Fruit fly (Drosophila melanogaster) Kc167 (cell line): Measurements from ENCODE around the gene L2HGDH.

Experiments
- Myc ChIP-seq: fragments of >200 bp; optimal IDR thresholded peaks from 2 replicates; lab custom pipeline; 2017; ENCODE audit warnings: missing external identifiers
- Sin3A ChIP-seq: fragments of >200 bp; optimal IDR thresholded peaks from 2 replicates; lab custom pipeline; 2018; ENCODE audit warnings: missing external identifiers
- h ChIP-seq: fragments of >200 bp; optimal IDR thresholded peaks from 3 replicates; lab custom pipeline; 2018; ENCODE audit warnings: missing external identifiers
- insv ChIP-seq: fragments of >200 bp; optimal IDR thresholded peaks from 3 replicates; lab custom pipeline; 2018; ENCODE audit warnings: missing external identifiers
- psq ChIP-seq: fragments of >200 bp; optimal IDR thresholded peaks from 2 replicates; lab custom pipeline; 2017; ENCODE audit warnings: missing external identifiers
- ttk ChIP-seq: sonication (Bioruptor generic); optimal IDR thresholded peaks from 2 replicates; lab custom pipeline; 2017; ENCODE audit warnings: missing external identifiers

The L2HGDH gene

dm6 chr2L:19011895-19012645 lies 37.8 kb upstream of the L2HGDH start:
- no peak for TF ChIP-seq h (lab: Kevin White, UChicago)
- no peak for TF ChIP-seq ttk (lab: Kevin White, UChicago)

- no peak for TF ChIP-seq psq (lab: Kevin White, UChicago)
- TF ChIP-seq insv (lab: Kevin White, UChicago) = no peak
- no peak for TF ChIP-seq Myc (lab: Kevin White, UChicago)
- no peak for TF ChIP-seq Sin3A
- TF ChIP-seq h (lab: Kevin White, UChicago) = no peak
These were observed 36.3 kb upstream of the L2HGDH start, which contains the start of gene robl37BC for dm6 chr2L:19010566-19010965. Gene robl37BC, plus strand, starts transcription at chr2L:19010866.

- TF ChIP-seq psq (lab: Kevin White, UChicago) = no peak
These were observed 35.8 kb upstream of the L2HGDH start for dm6 chr2L:19010037-19010436.

DNA sequence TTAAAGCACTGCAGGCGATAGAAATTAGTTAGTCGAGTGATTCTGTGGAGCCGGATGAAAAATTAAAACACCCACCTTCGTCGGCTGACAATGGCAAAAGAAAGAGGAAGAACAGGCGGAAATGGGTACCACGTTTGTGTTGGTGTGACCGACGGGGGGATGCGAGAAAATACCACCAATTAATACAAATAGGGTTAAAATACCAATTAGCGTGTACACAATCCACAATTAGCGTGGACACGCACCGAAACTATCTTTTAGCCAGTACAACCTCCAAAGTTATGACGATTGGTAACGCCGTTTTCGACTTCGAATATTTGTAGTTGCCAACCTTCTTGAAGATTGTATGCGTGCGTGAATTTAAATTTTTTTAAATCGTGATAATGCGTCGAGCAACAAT lies 34.9 kb upstream of the L2HGDH start, which contains the start of gene RpL30:
Gene RpL30, minus strand, starts transcription at position 177 of the 400 bp plus-strand sequence.
- TF ChIP-seq insv (lab: Kevin White, UChicago) (no peak), Sin3A (no peak), Myc (lab: Kevin White, UChicago) (no peak), h (lab: Kevin White, UChicago) (no peak), ttk (lab: Kevin White, UChicago) (no peak), psq (lab: Kevin White, UChicago) (no peak)

- TF ChIP-seq Myc (lab: Kevin White, UChicago) (no peak), psq (lab: Kevin White, UChicago) (no peak), insv (lab: Kevin White, UChicago) (no peak), ttk (lab: Kevin White, UChicago) (no peak), h (lab: Kevin White, UChicago) (no peak), Sin3A (no peak)
These were observed 28.7 kb upstream of the L2HGDH start, which contains the start of gene CG31793 for dm6 chr2L:19002959-19003371. Gene CG31793, plus strand, starts transcription at chr2L:19003367.

DNA sequence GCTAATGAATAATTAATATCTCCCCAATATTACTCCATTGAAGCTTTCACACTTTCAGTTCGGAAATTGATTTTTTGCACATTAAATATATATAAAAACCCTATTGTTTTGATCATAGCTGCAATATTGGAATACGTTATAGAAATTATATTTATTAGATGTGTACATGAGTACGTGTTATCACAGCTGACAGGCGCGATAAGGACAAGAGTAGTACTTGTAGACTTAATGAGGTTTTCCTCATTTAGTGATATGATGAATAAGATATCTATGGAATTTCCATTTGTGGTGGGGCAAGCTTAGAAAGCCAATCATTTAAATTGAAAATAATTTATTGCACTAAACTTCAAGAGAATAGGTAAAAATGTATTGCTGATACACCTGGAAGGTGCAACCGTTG lies 28.2 kb upstream of the L2HGDH start:
- TF ChIP-seq h (lab: Kevin White, UChicago) = no peak
- no peak for TF ChIP-seq Sin3A
- no peak for TF ChIP-seq insv (lab: Kevin White, UChicago)
- TF ChIP-seq psq (lab: Kevin White, UChicago) = no peak
- TF ChIP-seq ttk (lab: Kevin White, UChicago) = no peak
- TF ChIP-seq Myc (lab: Kevin White, UChicago) = no peak

dm6 chr2L:18997148-18997547 lies 22.9 kb upstream of the L2HGDH start, which contains the start of gene CG31792:
Gene CG31792, plus strand, starts transcription at chr2L:18997448.
- TF ChIP-seq h (lab: Kevin White, UChicago) = no peak
- TF ChIP-seq Sin3A = no peak
- no peak for TF ChIP-seq insv (lab: Kevin White, UChicago)
- TF ChIP-seq ttk (lab: Kevin White, UChicago) = no peak
- no peak for TF ChIP-seq Myc (lab: Kevin White, UChicago)
- TF ChIP-seq psq (lab: Kevin White, UChicago) = no peak

- TF ChIP-seq psq (lab: Kevin White, UChicago) (no peak), Sin3A (no peak), insv (lab: Kevin White, UChicago) (no peak), h (lab: Kevin White, UChicago) (no peak), Myc (lab: Kevin White, UChicago) (no peak), ttk (lab: Kevin White, UChicago) (no peak)
These were observed 21.6 kb upstream of the L2HGDH start, which contains the start of gene CG10650 for dm6 chr2L:18995660-18996417. Gene CG10650, minus strand, starts transcription at chr2L:18995934.

DNA sequence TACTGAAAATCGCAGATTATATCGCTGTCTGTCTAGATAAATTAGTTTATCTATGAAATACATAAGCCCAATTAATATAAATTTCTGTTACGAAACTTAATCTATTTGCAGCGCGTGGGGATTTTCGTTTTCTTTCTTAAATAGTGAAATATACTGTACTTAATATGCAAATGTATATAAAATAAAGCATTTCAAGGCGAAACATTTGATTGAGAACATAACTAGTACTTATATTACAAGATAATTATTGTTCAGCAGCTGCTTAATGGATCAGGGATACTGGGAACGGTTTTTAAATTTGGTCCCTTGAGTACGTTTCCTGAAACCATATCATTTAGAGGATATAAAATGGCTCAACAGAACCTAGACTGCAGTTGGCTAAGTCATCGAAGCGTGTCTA lies 17.9 kb upstream of the L2HGDH start, which contains the start of gene CG46465:
Gene CG46465, plus strand, starts transcription at position 301 of the 400 bp plus-strand sequence.
- TF ChIP-seq psq (lab: Kevin White, UChicago) (no peak), ttk (lab: Kevin White, UChicago) (no peak), Sin3A (no peak), insv (lab: Kevin White, UChicago) (no peak), Myc (lab: Kevin White, UChicago) (no peak), h (lab: Kevin White, UChicago) (no peak)

dm6 chr2L:18990720-18991119 lies 16.5 kb upstream of the L2HGDH start, which contains the start of gene CG15169:
Gene CG15169, plus strand, starts transcription at chr2L:18991020.
- TF ChIP-seq insv (lab: Kevin White, UChicago) = no peak
- no peak for TF ChIP-seq h (lab: Kevin White, UChicago)
- TF ChIP-seq ttk (lab: Kevin White, UChicago) = no peak
- no peak for TF ChIP-seq Sin3A

dm6 chr2L:18990133-18990532 lies 15.9 kb upstream of the L2HGDH start, which contains the start of gene CG15170:
Gene CG15170, minus strand, starts transcription at chr2L:18990233.
- no peak for TF ChIP-seq h (lab: Kevin White, UChicago)
- TF ChIP-seq Myc (lab: Kevin White, UChicago) = no peak
- no peak for TF ChIP-seq insv (lab: Kevin White, UChicago)
